Worm (Caenorhabditis elegans) whole organism, L3 larva: Measurements from ENCODE around the gene F09C6.15.

Experiments used
- R02D3.7 ChIP-seq: fragments of 150-350 bp; optimal IDR thresholded peaks from 2 replicates; lab custom pipeline; 2014; ENCODE audit warnings: missing biosample characterization, missing genetic modification characterization
- ZK546.5 ChIP-seq: sonication (generic microtip); optimal IDR thresholded peaks from 2 replicates; lab custom pipeline; 2017; ENCODE audit warnings: missing biosample characterization, missing genetic modification characterization
- aly-2 ChIP-seq: fragments of 150-350 bp; optimal IDR thresholded peaks from 2 replicates; lab custom pipeline; 2014; ENCODE audit warnings: missing biosample characterization, missing genetic modification characterization
- ama-1 ChIP-seq: fragments of 150-350 bp; optimal IDR thresholded peaks from 2 replicates; lab custom pipeline; 2018
- ceh-28 ChIP-seq: fragments of 150-350 bp; optimal IDR thresholded peaks from 2 replicates; lab custom pipeline; 2014; ENCODE audit warnings: missing biosample characterization, missing genetic modification reagents, missing genetic modification characterization
- ceh-9 ChIP-seq: sonication (generic microtip); optimal IDR thresholded peaks from 2 replicates; lab custom pipeline; 2018; ENCODE audit warnings: missing biosample characterization, missing genetic modification characterization
- egl-5 ChIP-seq: fragments of 150-350 bp; optimal IDR thresholded peaks from 2 replicates; lab custom pipeline; 2017; ENCODE audit warnings: missing biosample characterization, missing genetic modification reagents, missing genetic modification characterization, inconsistent platforms
- elt-1 ChIP-seq: fragments of 150-350 bp; optimal IDR thresholded peaks from 2 replicates; lab custom pipeline; 2014; ENCODE audit warnings: missing biosample characterization, missing genetic modification characterization
- elt-2 ChIP-seq: sonication (generic microtip); optimal IDR thresholded peaks from 2 replicates; lab custom pipeline; 2016; ENCODE audit warnings: missing genetic modification reagents, mild to moderate bottlenecking, missing genetic modification characterization, missing compliant biosample characterization
- eor-1 ChIP-seq, 2 experiments: fragments of 150-350 bp; optimal IDR thresholded peaks; 2 replicates each; lab custom pipeline; 2014 to 2018; ENCODE audit warnings: missing biosample characterization in 2 of 2, missing genetic modification characterization in 2 of 2
- fkh-10 ChIP-seq: sonication (generic microtip); optimal IDR thresholded peaks from 2 replicates; lab custom pipeline; 2017; ENCODE audit warnings: missing biosample characterization, missing genetic modification reagents, missing genetic modification characterization
- fos-1 ChIP-seq: fragments of 150-350 bp; optimal IDR thresholded peaks from 2 replicates; lab custom pipeline; 2014; ENCODE audit warnings: missing biosample characterization, missing genetic modification characterization
- jun-1 ChIP-seq: fragments of 150-350 bp; optimal IDR thresholded peaks from 2 replicates; lab custom pipeline; 2014; ENCODE audit warnings: missing biosample characterization, missing genetic modification reagents, missing genetic modification characterization
- lin-15B ChIP-seq: fragments of 150-350 bp; optimal IDR thresholded peaks from 2 replicates; lab custom pipeline; 2014; ENCODE audit warnings: missing biosample characterization, missing genetic modification characterization
- lin-39 ChIP-seq: fragments of 150-350 bp; optimal IDR thresholded peaks from 2 replicates; lab custom pipeline; 2018; ENCODE audit warnings: missing biosample characterization, missing genetic modification reagents, missing genetic modification characterization
- lsy-12 ChIP-seq: sonication (generic microtip); optimal IDR thresholded peaks from 2 replicates; lab custom pipeline; 2016; ENCODE audit warnings: mild to moderate bottlenecking, missing genetic modification characterization, missing compliant biosample characterization
- mml-1 ChIP-seq: fragments of 150-350 bp; sonication (generic microtip); optimal IDR thresholded peaks from 3 replicates; lab custom pipeline; 2014; ENCODE audit warnings: missing biosample characterization, missing genetic modification characterization
- nhr-12 ChIP-seq: fragments of 150-350 bp; optimal IDR thresholded peaks from 2 replicates; lab custom pipeline; 2014; ENCODE audit warnings: missing biosample characterization, missing genetic modification characterization
- nhr-23 ChIP-seq: fragments of 150-350 bp; optimal IDR thresholded peaks from 2 replicates; lab custom pipeline; 2014; ENCODE audit warnings: missing biosample characterization, missing genetic modification reagents, missing genetic modification characterization
- nhr-237 ChIP-seq: fragments of 150-350 bp; optimal IDR thresholded peaks from 2 replicates; lab custom pipeline; 2014; ENCODE audit warnings: missing biosample characterization, missing genetic modification characterization
- nhr-25 ChIP-seq: sonication (generic microtip); optimal IDR thresholded peaks from 2 replicates; lab custom pipeline; 2017; ENCODE audit warnings: missing biosample characterization, missing genetic modification characterization
- nhr-76 ChIP-seq: fragments of 150-350 bp; sonication (generic microtip); optimal IDR thresholded peaks from 5 replicates; lab custom pipeline; 2014; ENCODE audit warnings: missing biosample characterization, missing genetic modification characterization
- nhr-77 ChIP-seq: fragments of 150-350 bp; optimal IDR thresholded peaks from 2 replicates; lab custom pipeline; 2014; ENCODE audit warnings: missing biosample characterization, missing genetic modification characterization
- pha-4 ChIP-seq: fragments of 150-350 bp; optimal IDR thresholded peaks from 2 replicates; lab custom pipeline; 2014; ENCODE audit warnings: missing biosample characterization, missing genetic modification reagents, missing genetic modification characterization
- sea-2 ChIP-seq: fragments of 150-350 bp; sonication (generic microtip); optimal IDR thresholded peaks from 4 replicates; lab custom pipeline; 2014; ENCODE audit warnings: missing biosample characterization, missing genetic modification reagents, missing genetic modification characterization
- skn-1 ChIP-seq: fragments of 150-350 bp; optimal IDR thresholded peaks from 2 replicates; lab custom pipeline; 2014; ENCODE audit warnings: missing biosample characterization, missing genetic modification characterization
- snpc-4 ChIP-seq: fragments of 150-350 bp; optimal IDR thresholded peaks from 2 replicates; lab custom pipeline; 2014; ENCODE audit warnings: missing biosample characterization, missing genetic modification characterization
- tbx-2 ChIP-seq: sonication (generic microtip); optimal IDR thresholded peaks from 2 replicates; lab custom pipeline; 2016; ENCODE audit warnings: mild to moderate bottlenecking, missing genetic modification characterization, missing compliant biosample characterization
- unc-39 ChIP-seq: sonication (generic microtip); optimal IDR thresholded peaks from 4 replicates; lab custom pipeline; 2017; ENCODE audit warnings: missing biosample characterization, missing genetic modification characterization
- unc-62 ChIP-seq: fragments of 150-350 bp; sonication (generic microtip); optimal IDR thresholded peaks from 4 replicates; lab custom pipeline; 2014; ENCODE audit warnings: missing biosample characterization, missing genetic modification reagents, missing genetic modification characterization
- zag-1 ChIP-seq: fragments of 150-350 bp; optimal IDR thresholded peaks from 2 replicates; lab custom pipeline; 2014; ENCODE audit warnings: missing biosample characterization, missing genetic modification characterization
- ztf-11 ChIP-seq: fragments of 150-350 bp; optimal IDR thresholded peaks from 2 replicates; lab custom pipeline; 2014; ENCODE audit warnings: missing biosample characterization, missing genetic modification characterization
- ztf-4 ChIP-seq: fragments of 150-350 bp; optimal IDR thresholded peaks from 2 replicates; lab custom pipeline; 2014; ENCODE audit warnings: missing biosample characterization, missing genetic modification characterization

The F09C6.15 gene

ce11 chrV:16861719-16862118 lies 31.8 kb upstream of the F09C6.15 start, which contains the start of the genes clec-32 and clec-24:
clec-32 (minus strand) TSS chrV:16861819.
clec-24 (plus strand) TSS chrV:16862012.
- TF ChIP-seq skn-1 (no peak), aly-2 (tag; lab: Kevin White, UChicago) (no peak), eor-1 (tag; optimal IDR thresholded peaks at IDR 0.05; lab: Kevin White, UChicago) (no peak), ceh-9 (tag; lab: Kevin White, UChicago) (no peak), nhr-12 (tag; lab: Kevin White, UChicago) (no peak), unc-62 (GFP tag; lab: Kevin White, UChicago) (no peak), lin-39 (no peak), ama-1 (lab: Kevin White, UChicago) (no peak), ztf-4 (tag; lab: Kevin White, UChicago) (no peak), nhr-237 (no peak)

- no peak for TF ChIP-seq unc-39 (tag; lab: Kevin White, UChicago)
- no peak for TF ChIP-seq ztf-4 (tag; lab: Kevin White, UChicago)
- no peak for TF ChIP-seq unc-62 (GFP tag; lab: Kevin White, UChicago)
These were observed 28.1 kb upstream of the F09C6.15 start, which contains the start of gene clec-28 for ce11 chrV:16865404-16865803. clec-28 (plus strand) TSS chrV:16865704.

- no peak for TF ChIP-seq sea-2 (GFP tag; lab: Kevin White, UChicago)
- TF ChIP-seq jun-1 = no peak
- no peak for TF ChIP-seq eor-1 (tag; optimal IDR thresholded peaks at IDR 0.05; lab: Kevin White, UChicago)
- TF ChIP-seq fos-1 (tag; lab: Kevin White, UChicago) = no peak
- TF ChIP-seq nhr-76 (tag; lab: Kevin White, UChicago) = no peak
- TF ChIP-seq ZK546.5 (tag; lab: Kevin White, UChicago) = no peak
- TF ChIP-seq egl-5 (tag; lab: Kevin White, UChicago) = no peak
- TF ChIP-seq unc-39 (tag; lab: Kevin White, UChicago) = no peak
- no peak for TF ChIP-seq zag-1 (tag; lab: Kevin White, UChicago)
- TF ChIP-seq mml-1 (tag; lab: Kevin White, UChicago) = no peak
- no peak for TF ChIP-seq ceh-28
- no peak for TF ChIP-seq pha-4 (tag; lab: Kevin White, UChicago)
- TF ChIP-seq tbx-2 (tag; lab: Kevin White, UChicago) = no peak
- TF ChIP-seq nhr-23 (tag; lab: Kevin White, UChicago) = no peak
- TF ChIP-seq nhr-25 (tag; lab: Kevin White, UChicago) = no peak
- TF ChIP-seq, all 47 proteins: peak for 0
These were observed 23.8 kb upstream of the F09C6.15 start, which contains the start of gene clec-33 for ce11 chrV:16869740-16870139. clec-33 (minus strand) TSS chrV:16869840.

ce11 chrV:16871387-16871786 lies 22.2 kb upstream of the F09C6.15 start, which contains the start of gene thn-4:
thn-4 (minus strand) TSS chrV:16871487.
- TF ChIP-seq elt-2 (tag; lab: Kevin White, UChicago) (no peak), unc-62 (GFP tag; lab: Kevin White, UChicago) (no peak), ztf-11 (tag; lab: Kevin White, UChicago) (no peak), nhr-76 (tag; lab: Kevin White, UChicago) (no peak), nhr-77 (tag; lab: Kevin White, UChicago) (no peak), ama-1 (lab: Kevin White, UChicago) (no peak), snpc-4 (tag; lab: Kevin White, UChicago) (no peak), fkh-10 (GFP tag; lab: Kevin White, UChicago) (no peak), zag-1 (tag; lab: Kevin White, UChicago) (no peak), pha-4 (tag; lab: Kevin White, UChicago) (no peak), R02D3.7 (tag; lab: Kevin White, UChicago) (no peak), lin-15B (no peak), nhr-25 (tag; lab: Kevin White, UChicago) (no peak), egl-5 (tag; lab: Kevin White, UChicago) (no peak), eor-1 (tag; optimal IDR thresholded peaks at IDR 0.05; lab: Kevin White, UChicago) (no peak), elt-1 (tag; lab: Kevin White, UChicago) (no peak), lsy-12 (tag; lab: Kevin White, UChicago) (no peak), mml-1 (tag; lab: Kevin White, UChicago) (no peak), tbx-2 (tag; lab: Kevin White, UChicago) (no peak)

- no peak for TF ChIP-seq elt-2 (tag; lab: Kevin White, UChicago)
These were observed 19.9 kb upstream of the F09C6.15 start, which contains the start of gene srw-23 for ce11 chrV:16873642-16874041. srw-23 (plus strand) TSS chrV:16873942.
